4 fruit fly cellular contexts compared by ENCODE assay signal in the genomic region with DNA sequence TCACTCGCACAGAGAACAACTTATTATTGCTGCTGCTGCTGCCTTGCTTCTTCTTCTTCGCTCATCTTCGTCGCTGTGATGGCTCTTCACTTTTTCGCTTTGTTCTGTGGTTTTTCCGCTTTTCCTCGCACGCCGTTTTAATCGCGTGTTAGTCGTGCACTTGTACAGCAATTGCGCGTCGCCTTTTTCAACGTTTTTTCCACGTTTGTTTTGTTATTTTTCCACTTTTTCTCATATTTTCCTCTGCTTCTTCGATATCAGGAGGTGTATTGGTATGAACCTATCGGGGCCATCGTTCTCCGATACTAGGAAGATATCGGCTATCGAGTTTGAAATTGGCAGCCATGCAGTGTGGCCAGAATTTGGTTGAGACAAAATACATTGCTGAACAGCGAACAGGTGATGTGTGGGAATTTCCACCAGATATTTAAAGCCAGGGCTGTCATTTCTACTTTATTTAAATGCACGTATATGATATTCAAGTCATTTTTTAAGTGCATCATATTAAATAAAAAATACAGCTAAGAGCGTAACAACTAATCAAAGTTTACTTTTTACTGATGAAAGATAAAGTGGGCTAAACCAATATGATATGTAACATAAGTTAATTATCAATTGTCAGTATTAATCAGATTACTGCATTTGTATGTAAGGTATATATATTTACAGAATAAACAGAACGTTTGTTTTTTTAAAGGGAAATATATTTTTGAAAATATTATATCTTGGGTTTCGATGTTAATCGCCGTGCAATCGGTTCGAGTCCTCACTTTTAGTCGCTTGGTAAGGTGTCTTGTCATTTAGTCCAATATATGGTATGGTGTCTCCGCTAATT.
TF ChIP-seq lines count a peak whose summit lies in the region.

A gene (minus strand): TSS at position 290 of the 835 bp plus-strand sequence.

TF ChIP-seq in whole organism, adult, 20 proteins besides CTCF, POLR2A, EP300 and RAD21 (continued from another document):
- TF ChIP-seq toe (GFP tag; optimal IDR thresholded peaks at IDR 0.05; lab: Kevin White, UChicago) (peak; percentile 45), CG14711 (tag; optimal IDR thresholded peaks at IDR 0.05; lab: Kevin White, UChicago) (peak; percentile 76), CG5204 (GFP tag; optimal IDR thresholded peaks at IDR 0.05; lab: Kevin White, UChicago) (no peak), CG11617 (GFP tag; optimal IDR thresholded peaks at IDR 0.05; lab: Kevin White, UChicago) (no peak)

TF ChIP-seq in whole organism, embryonic, 481 proteins besides CTCF, POLR2A, EP300 and RAD21 (continued from another document and continues in another):
- TF ChIP-seq CG18599 (GFP tag; optimal IDR thresholded peaks at IDR 0.05; lab: Kevin White, UChicago): peak; percentile 13
- no peak for TF ChIP-seq lola (GFP tag; optimal IDR thresholded peaks at IDR 0.05; lab: Kevin White, UChicago)
- peak; percentile 67; the same call in 1 of the 2 replicates for TF ChIP-seq CG42726 (GFP tag; IDR thresholded peaks at IDR 0.05; lab: Robert Waterston, UW; ENCODE audit: partially characterized antibody)
- peak; percentile 66 for TF ChIP-seq mld (GFP tag; IDR thresholded peaks at IDR 0.05; lab: Robert Waterston, UW; ENCODE audit: partially characterized antibody)
- no peak for TF ChIP-seq CG12104 (GFP tag; optimal IDR thresholded peaks at IDR 0.05; lab: Kevin White, UChicago)
- TF ChIP-seq sens (GFP tag; lab: Kevin White, UChicago): peak; percentile 79
- peak; percentile 26 for TF ChIP-seq CG10431 (GFP tag; optimal IDR thresholded peaks at IDR 0.05; lab: Kevin White, UChicago)
- TF ChIP-seq CG2199 (GFP tag; IDR thresholded peaks at IDR 0.05; lab: Robert Waterston, UW): no peak
- TF ChIP-seq pita (GFP tag; optimal IDR thresholded peaks at IDR 0.05; lab: Kevin White, UChicago): peak; percentile 81
- no peak for TF ChIP-seq ken (GFP tag; IDR thresholded peaks at IDR 0.05; lab: Robert Waterston, UW)
- TF ChIP-seq da (GFP tag; optimal IDR thresholded peaks at IDR 0.05; lab: Kevin White, UChicago): no peak
- TF ChIP-seq CG1233 (GFP tag; optimal IDR thresholded peaks at IDR 0.05; lab: Kevin White, UChicago): peak; percentile 16
- peak; percentile 62; the same call in 2 of the 3 replicates for TF ChIP-seq vnd (GFP tag; IDR thresholded peaks at IDR 0.05; lab: Robert Waterston, UW; ENCODE audit: partially characterized antibody)
- TF ChIP-seq ci (GFP tag; IDR thresholded peaks at IDR 0.05; lab: Robert Waterston, UW): peak; percentile 30; the same call in 2 of the 3 replicates
- peak; percentile 46 for TF ChIP-seq Jarid2 (GFP tag; optimal IDR thresholded peaks at IDR 0.05; lab: Kevin White, UChicago)
- TF ChIP-seq CG32532 (GFP tag; IDR thresholded peaks at IDR 0.05; lab: Robert Waterston, UW): peak; percentile 32; the same call in 1 of the 2 replicates
- no peak for TF ChIP-seq ftz-f1 (GFP tag; optimal IDR thresholded peaks at IDR 0.05; lab: Kevin White, UChicago)
- peak; percentile 41; the same call in 1 of the 2 replicates for TF ChIP-seq Xrp1 (GFP tag; IDR thresholded peaks at IDR 0.05; lab: Robert Waterston, UW)
- TF ChIP-seq nerfin-2 (GFP tag; IDR thresholded peaks at IDR 0.05; lab: Robert Waterston, UW; ENCODE audit: partially characterized antibody): peak; percentile 68
- peak; percentile 14 for TF ChIP-seq tin (GFP tag; optimal IDR thresholded peaks at IDR 0.05; lab: Kevin White, UChicago)
- peak; percentile 36 for TF ChIP-seq Hmr (GFP tag; optimal IDR thresholded peaks at IDR 0.05; lab: Kevin White, UChicago)
- TF ChIP-seq CG17568 (GFP tag; optimal IDR thresholded peaks at IDR 0.05; lab: Kevin White, UChicago): peak; percentile 30
- TF ChIP-seq Deaf1 (tag; optimal IDR thresholded peaks at IDR 0.05; lab: Kevin White, UChicago): peak; percentile 43
- TF ChIP-seq Hand (GFP tag; optimal IDR thresholded peaks at IDR 0.05; lab: Kevin White, UChicago): no peak
- peak; percentile 60 for TF ChIP-seq CG7987 (GFP tag; optimal IDR thresholded peaks at IDR 0.05; lab: Kevin White, UChicago)
- peak; percentile 35 for TF ChIP-seq CG11504 (tag; optimal IDR thresholded peaks at IDR 0.05; lab: Kevin White, UChicago)
- TF ChIP-seq CG13287 (GFP tag; IDR thresholded peaks at IDR 0.05; lab: Robert Waterston, UW; ENCODE audit: partially characterized antibody): peak; percentile 72
- TF ChIP-seq her (GFP tag; optimal IDR thresholded peaks at IDR 0.05; lab: Kevin White, UChicago): peak; percentile 0
- TF ChIP-seq CG34376 (GFP tag; optimal IDR thresholded peaks at IDR 0.05; lab: Kevin White, UChicago): peak; percentile 69
- TF ChIP-seq Dad (GFP tag; optimal IDR thresholded peaks at IDR 0.05; lab: Kevin White, UChicago): no peak
- TF ChIP-seq Scr (GFP tag; IDR thresholded peaks at IDR 0.05; lab: Robert Waterston, UW; ENCODE audit: partially characterized antibody): peak; percentile 64
- TF ChIP-seq CG7786 (GFP tag; optimal IDR thresholded peaks at IDR 0.05; lab: Kevin White, UChicago): peak; percentile 2
- TF ChIP-seq CG7928 (GFP tag; optimal IDR thresholded peaks at IDR 0.05; lab: Kevin White, UChicago): peak; percentile 79
- no peak for TF ChIP-seq B-H2 (GFP tag; optimal IDR thresholded peaks at IDR 0.05; lab: Kevin White, UChicago)
- peak; percentile 19 for TF ChIP-seq CG18262 (tag; optimal IDR thresholded peaks at IDR 0.05; lab: Kevin White, UChicago)
- TF ChIP-seq al (GFP tag; IDR thresholded peaks at IDR 0.05; lab: Robert Waterston, UW): peak; percentile 46
- TF ChIP-seq Eip74EF (GFP tag; optimal IDR thresholded peaks at IDR 0.05; lab: Kevin White, UChicago): no peak

TF ChIP-seq in whole organism, prepupa, 60 proteins besides CTCF, POLR2A, EP300 and RAD21 (continued from another document):
- TF ChIP-seq CG10631 (GFP tag; optimal IDR thresholded peaks at IDR 0.05; lab: Kevin White, UChicago) (peak; percentile 16), Hr39 (GFP tag; optimal IDR thresholded peaks at IDR 0.05; lab: Kevin White, UChicago) (peak; percentile 3), Smox (GFP tag; optimal IDR thresholded peaks at IDR 0.05; lab: Kevin White, UChicago) (peak; percentile 22)

TF ChIP-seq in whole organism, wandering third instar larva, 38 proteins besides CTCF, POLR2A, EP300 and RAD21 (continued from another document):
- TF ChIP-seq N (GFP tag; optimal IDR thresholded peaks at IDR 0.05; lab: Kevin White, UChicago) (no peak), brk (GFP tag; optimal IDR thresholded peaks at IDR 0.05; lab: Kevin White, UChicago) (no peak), Hr83 (GFP tag; optimal IDR thresholded peaks at IDR 0.05; lab: Kevin White, UChicago; ENCODE audit: poor library complexity, severe bottlenecking) (no peak), lola (GFP tag; optimal IDR thresholded peaks at IDR 0.05; lab: Kevin White, UChicago) (no peak), sage (GFP tag; optimal IDR thresholded peaks at IDR 0.05; lab: Kevin White, UChicago) (no peak), pan (optimal IDR thresholded peaks at IDR 0.05; lab: Kevin White, UChicago) (no peak), ey (GFP tag; optimal IDR thresholded peaks at IDR 0.05; lab: Kevin White, UChicago) (no peak), CG9705 (GFP tag; optimal IDR thresholded peaks at IDR 0.05; lab: Kevin White, UChicago) (no peak), jim (GFP tag; optimal IDR thresholded peaks at IDR 0.05; lab: Kevin White, UChicago) (no peak), Hnf4 (GFP tag; optimal IDR thresholded peaks at IDR 0.05; lab: Kevin White, UChicago) (no peak), usp (GFP tag; optimal IDR thresholded peaks at IDR 0.05; lab: Kevin White, UChicago) (no peak), fru (GFP tag; optimal IDR thresholded peaks at IDR 0.05; lab: Kevin White, UChicago) (peak; percentile 47), woc (GFP tag; optimal IDR thresholded peaks at IDR 0.05; lab: Kevin White, UChicago) (peak; percentile 25), Vsx2 (GFP tag; optimal IDR thresholded peaks at IDR 0.05; lab: Kevin White, UChicago; ENCODE audit: partially characterized antibody) (no peak), tai (GFP tag; optimal IDR thresholded peaks at IDR 0.05; lab: Kevin White, UChicago) (no peak), Sp1 (GFP tag; optimal IDR thresholded peaks at IDR 0.05; lab: Kevin White, UChicago) (peak; percentile 39), Rel (GFP tag; optimal IDR thresholded peaks at IDR 0.05; lab: Kevin White, UChicago) (no peak), Rel (tag; optimal IDR thresholded peaks at IDR 0.05; lab: Kevin White, UChicago) (peak; percentile 95)
TF ChIP-seq in whole organism, wandering third instar larva: peak in this region for 9.
